ENCODE assay signal across 1 fruit fly cellular context in the genomic region with DNA sequence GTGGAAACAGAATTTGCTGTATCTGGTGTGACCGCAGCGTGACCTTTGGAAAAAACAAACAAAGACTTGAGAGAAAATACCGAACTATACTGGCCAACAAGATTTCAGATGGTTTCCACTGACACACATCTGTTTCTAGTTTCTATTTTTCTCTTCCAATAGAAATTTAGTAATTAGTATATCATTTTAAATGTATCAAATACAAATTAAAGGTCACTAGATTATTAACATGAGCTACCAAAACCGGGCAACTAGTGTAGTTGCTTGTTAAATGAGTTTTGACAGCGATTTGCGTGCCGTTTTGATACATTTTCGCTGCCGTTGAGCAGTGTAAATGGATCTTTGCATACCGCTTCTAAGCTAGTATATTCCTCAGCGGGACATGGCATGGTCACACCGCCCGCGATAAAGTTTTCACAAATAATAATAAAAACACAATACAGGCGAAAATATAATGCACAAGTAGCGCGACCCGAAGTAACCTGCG.
A peak's percentile ranks its signal among the peaks of the same experiment; 100 is the strongest.
TF ChIP-seq lines count a peak whose summit lies in the region.

A gene (minus strand): TSS at position 51 of the 487 bp plus-strand sequence.
A gene (plus strand): TSS at position 406 of the 487 bp plus-strand sequence.

TF ChIP-seq in whole organism, embryonic, 481 proteins besides CTCF, POLR2A, EP300 and RAD21 (continued from another document and continues in another):
- TF ChIP-seq maf-S (GFP tag; optimal IDR thresholded peaks at IDR 0.05; lab: Kevin White, UChicago) = peak; percentile 0
- TF ChIP-seq Hr3 (GFP tag; optimal IDR thresholded peaks at IDR 0.05; lab: Kevin White, UChicago) = peak; percentile 72
- peak; percentile 51 to 78 for TF ChIP-seq dpn (GFP tag; optimal IDR thresholded peaks at IDR 0.05; lab: Kevin White, UChicago)
- 0 out of 2 replicates have a peak, but pooled peaks have one; percentile 26 for TF ChIP-seq Gsc (GFP tag; IDR thresholded peaks at IDR 0.05; lab: Robert Waterston, UW)
- no peak for TF ChIP-seq CG2129 (GFP tag; IDR thresholded peaks at IDR 0.05; lab: Robert Waterston, UW; ENCODE audit: partially characterized antibody)
- no peak for TF ChIP-seq Side (GFP tag; optimal IDR thresholded peaks at IDR 0.05; lab: Kevin White, UChicago)
- peak; percentile 0 for TF ChIP-seq zf30C (GFP tag; optimal IDR thresholded peaks at IDR 0.05; lab: Kevin White, UChicago)
- TF ChIP-seq Mad (GFP tag; optimal IDR thresholded peaks at IDR 0.05; lab: Kevin White, UChicago) = peak; percentile 61
- peak; percentile 44; the same call in 1 of the 3 replicates for TF ChIP-seq B-H1 (GFP tag; IDR thresholded peaks at IDR 0.05; lab: Robert Waterston, UW)
- TF ChIP-seq ttk (GFP tag; IDR thresholded peaks at IDR 0.05; lab: Robert Waterston, UW) = peak; percentile 57; the same call in 1 of the 2 replicates
- TF ChIP-seq CG11456 (GFP tag; IDR thresholded peaks at IDR 0.05; lab: Robert Waterston, UW) = peak; percentile 71; the same call in 2 of the 3 replicates
- TF ChIP-seq Six4 (GFP tag; optimal IDR thresholded peaks at IDR 0.05; lab: Kevin White, UChicago) = peak; percentile 12
- no peak for TF ChIP-seq abd-A (tag; optimal IDR thresholded peaks at IDR 0.05; lab: Kevin White, UChicago)
- 0 out of 2 replicates have a peak, but pooled peaks have one; percentile 24 for TF ChIP-seq Adf1 (GFP tag; IDR thresholded peaks at IDR 0.05; lab: Robert Waterston, UW)
- peak; percentile 37 for TF ChIP-seq CG8281 (tag; optimal IDR thresholded peaks at IDR 0.05; lab: Kevin White, UChicago)
- peak; percentile 58 for TF ChIP-seq sd (tag; optimal IDR thresholded peaks at IDR 0.05; lab: Kevin White, UChicago)
- no peak for TF ChIP-seq Blimp-1 (GFP tag; optimal IDR thresholded peaks at IDR 0.05; lab: Kevin White, UChicago)
- peak; percentile 37 for TF ChIP-seq CG8290 (GFP tag; optimal IDR thresholded peaks at IDR 0.05; lab: Kevin White, UChicago)
- TF ChIP-seq CG8290 (tag; optimal IDR thresholded peaks at IDR 0.05; lab: Kevin White, UChicago) = no peak
- TF ChIP-seq gcm2 (GFP tag; optimal IDR thresholded peaks at IDR 0.05; lab: Kevin White, UChicago) = no peak
- TF ChIP-seq lov (optimal IDR thresholded peaks at IDR 0.05; lab: Kevin White, UChicago) = no peak
- no peak for TF ChIP-seq lov (GFP tag; IDR thresholded peaks at IDR 0.05; lab: Robert Waterston, UW)
- no peak for TF ChIP-seq nerfin-2 (GFP tag; IDR thresholded peaks at IDR 0.05; lab: Robert Waterston, UW; ENCODE audit: partially characterized antibody)
- TF ChIP-seq Atf3 (GFP tag; optimal IDR thresholded peaks at IDR 0.05; lab: Kevin White, UChicago) = peak; percentile 6
- peak; percentile 43 for TF ChIP-seq CG12219 (GFP tag; optimal IDR thresholded peaks at IDR 0.05; lab: Kevin White, UChicago)
- peak; percentile 57 for TF ChIP-seq CG6272 (GFP tag; IDR thresholded peaks at IDR 0.05; lab: Robert Waterston, UW)
- TF ChIP-seq salm (tag; optimal IDR thresholded peaks at IDR 0.05; lab: Kevin White, UChicago) = peak; percentile 27
- TF ChIP-seq Dp (GFP tag; optimal IDR thresholded peaks at IDR 0.05; lab: Kevin White, UChicago) = no peak
- no peak for TF ChIP-seq MESR4 (GFP tag; optimal IDR thresholded peaks at IDR 0.05; lab: Kevin White, UChicago)
- peak; percentile 41 for TF ChIP-seq onecut (GFP tag; IDR thresholded peaks at IDR 0.05; lab: Robert Waterston, UW)
- TF ChIP-seq insv (GFP tag; optimal IDR thresholded peaks at IDR 0.05; lab: Kevin White, UChicago) = peak in 1 of 2 experiments; percentile 49
- TF ChIP-seq zfh1 (GFP tag; IDR thresholded peaks at IDR 0.05; lab: Robert Waterston, UW) = peak; percentile 67; the same call in 2 of the 3 replicates
- TF ChIP-seq CG15696 (tag; optimal IDR thresholded peaks at IDR 0.05; lab: Kevin White, UChicago) = peak; percentile 77
- peak; percentile 65 for TF ChIP-seq HLH54F (GFP tag; optimal IDR thresholded peaks at IDR 0.05; lab: Kevin White, UChicago)
- peak; percentile 49; the same call in 1 of the 2 replicates for TF ChIP-seq CG7372 (GFP tag; IDR thresholded peaks at IDR 0.05; lab: Robert Waterston, UW)
- no peak for TF ChIP-seq Lpt (GFP tag; optimal IDR thresholded peaks at IDR 0.05; lab: Kevin White, UChicago)
- TF ChIP-seq CG43689 (GFP tag; IDR thresholded peaks at IDR 0.05; lab: Robert Waterston, UW) = no peak
- peak; percentile 87 for TF ChIP-seq Med (GFP tag; lab: Kevin White, UChicago)
- TF ChIP-seq CG1233 (GFP tag; optimal IDR thresholded peaks at IDR 0.05; lab: Kevin White, UChicago) = peak; percentile 37
- TF ChIP-seq bbx (GFP tag; IDR thresholded peaks at IDR 0.05; lab: Robert Waterston, UW; ENCODE audit: partially characterized antibody) = no peak
- TF ChIP-seq CG11695 (GFP tag; IDR thresholded peaks at IDR 0.05; lab: Robert Waterston, UW) = peak; percentile 67; the same call in 2 of the 3 replicates
- no peak for TF ChIP-seq chinmo (GFP tag; IDR thresholded peaks at IDR 0.05; lab: Robert Waterston, UW; ENCODE audit: partially characterized antibody)
- no peak for TF ChIP-seq kah (GFP tag; optimal IDR thresholded peaks at IDR 0.05; lab: Kevin White, UChicago)
- TF ChIP-seq TFAM (GFP tag; optimal IDR thresholded peaks at IDR 0.05; lab: Kevin White, UChicago) = no peak
- peak; percentile 18 for TF ChIP-seq gcm (GFP tag; optimal IDR thresholded peaks at IDR 0.05; lab: Kevin White, UChicago)
- peak; percentile 75 for TF ChIP-seq CG31441 (GFP tag; IDR thresholded peaks at IDR 0.05; lab: Robert Waterston, UW)
- no peak for TF ChIP-seq Stat92E (GFP tag; optimal IDR thresholded peaks at IDR 0.05; lab: Kevin White, UChicago)
- no peak for TF ChIP-seq Awh (GFP tag; IDR thresholded peaks at IDR 0.05; lab: Robert Waterston, UW)
- peak; percentile 42 to 74 for TF ChIP-seq Pdp1 (GFP tag; optimal IDR thresholded peaks at IDR 0.05; lab: Kevin White, UChicago)
- peak; percentile 48 for TF ChIP-seq CG18476 (GFP tag; optimal IDR thresholded peaks at IDR 0.05; lab: Kevin White, UChicago)
- no peak for TF ChIP-seq CkIIα-i1 (GFP tag; IDR thresholded peaks at IDR 0.05; lab: Robert Waterston, UW)
- TF ChIP-seq CG13296 (GFP tag; optimal IDR thresholded peaks at IDR 0.05; lab: Kevin White, UChicago) = peak; percentile 24
- TF ChIP-seq CG30431 (GFP tag; optimal IDR thresholded peaks at IDR 0.05; lab: Kevin White, UChicago) = peak; percentile 53
- no peak for TF ChIP-seq CG11696 (GFP tag; IDR thresholded peaks at IDR 0.05; lab: Robert Waterston, UW)
- TF ChIP-seq trem (tag; optimal IDR thresholded peaks at IDR 0.05; lab: Kevin White, UChicago) = peak; percentile 58
- no peak for TF ChIP-seq CG16779 (GFP tag; IDR thresholded peaks at IDR 0.05; lab: Robert Waterston, UW)
- no peak for TF ChIP-seq CG4854 (GFP tag; optimal IDR thresholded peaks at IDR 0.05; lab: Kevin White, UChicago)
- TF ChIP-seq ham (GFP tag; IDR thresholded peaks at IDR 0.05; lab: Robert Waterston, UW) = no peak
- TF ChIP-seq mld (GFP tag; IDR thresholded peaks at IDR 0.05; lab: Robert Waterston, UW; ENCODE audit: partially characterized antibody) = no peak
- 0 out of 2 replicates have a peak, but pooled peaks have one; percentile 65 for TF ChIP-seq ranshi (GFP tag; IDR thresholded peaks at IDR 0.05; lab: Robert Waterston, UW)
- peak; percentile 48; the same call in 1 of the 2 replicates for TF ChIP-seq MBD-R2 (GFP tag; IDR thresholded peaks at IDR 0.05; lab: Robert Waterston, UW)
- TF ChIP-seq sisA (GFP tag; IDR thresholded peaks at IDR 0.05; lab: Robert Waterston, UW) = peak; percentile 70
- no peak for TF ChIP-seq CG16813 (GFP tag; IDR thresholded peaks at IDR 0.05; lab: Robert Waterston, UW; ENCODE audit: partially characterized antibody)
- TF ChIP-seq CG11085 (GFP tag; IDR thresholded peaks at IDR 0.05; lab: Robert Waterston, UW) = peak; percentile 46; the same call in 1 of the 2 replicates
- no peak for TF ChIP-seq pros (GFP tag; optimal IDR thresholded peaks at IDR 0.05; lab: Kevin White, UChicago)
- peak; percentile 60 for TF ChIP-seq zfh2 (GFP tag; optimal IDR thresholded peaks at IDR 0.05; lab: Kevin White, UChicago)
- peak; percentile 41 for TF ChIP-seq shn (GFP tag; optimal IDR thresholded peaks at IDR 0.05; lab: Kevin White, UChicago)
- no peak for TF ChIP-seq hbn (GFP tag; IDR thresholded peaks at IDR 0.05; lab: Robert Waterston, UW; ENCODE audit: partially characterized antibody)
- TF ChIP-seq CG2116 (GFP tag; optimal IDR thresholded peaks at IDR 0.05; lab: Kevin White, UChicago) = peak; percentile 49
- peak; percentile 55 for TF ChIP-seq CG12942 (GFP tag; optimal IDR thresholded peaks at IDR 0.05; lab: Kevin White, UChicago)
- TF ChIP-seq CG9609 (GFP tag; optimal IDR thresholded peaks at IDR 0.05; lab: Kevin White, UChicago) = peak; percentile 20
- no peak for TF ChIP-seq CG2875 (GFP tag; optimal IDR thresholded peaks at IDR 0.05; lab: Kevin White, UChicago)
- peak; percentile 72 for TF ChIP-seq unpg (GFP tag; optimal IDR thresholded peaks at IDR 0.05; lab: Kevin White, UChicago)
- TF ChIP-seq CG14014 (GFP tag; IDR thresholded peaks at IDR 0.05; lab: Robert Waterston, UW) = peak; percentile 80
- TF ChIP-seq mam (GFP tag; optimal IDR thresholded peaks at IDR 0.05; lab: Kevin White, UChicago) = peak; percentile 68
- peak; percentile 49 for TF ChIP-seq pum (GFP tag; optimal IDR thresholded peaks at IDR 0.05; lab: Kevin White, UChicago)
- no peak for TF ChIP-seq Sry-β (GFP tag; optimal IDR thresholded peaks at IDR 0.05; lab: Kevin White, UChicago)
- TF ChIP-seq crp (GFP tag; optimal IDR thresholded peaks at IDR 0.05; lab: Kevin White, UChicago) = peak in 1 of 2 experiments; percentile 48
- TF ChIP-seq Scr (GFP tag; IDR thresholded peaks at IDR 0.05; lab: Robert Waterston, UW; ENCODE audit: partially characterized antibody) = no peak
- TF ChIP-seq tin (GFP tag; optimal IDR thresholded peaks at IDR 0.05; lab: Kevin White, UChicago) = peak; percentile 70
- peak; percentile 74 for TF ChIP-seq Xbp1 (GFP tag; optimal IDR thresholded peaks at IDR 0.05; lab: Kevin White, UChicago)
- peak; percentile 33 for TF ChIP-seq kni (GFP tag; optimal IDR thresholded peaks at IDR 0.05; lab: Kevin White, UChicago)
- no peak for TF ChIP-seq Bdp1 (GFP tag; optimal IDR thresholded peaks at IDR 0.05; lab: Kevin White, UChicago)
- peak; percentile 77 for TF ChIP-seq CG8924 (tag; optimal IDR thresholded peaks at IDR 0.05; lab: Kevin White, UChicago)
- peak; percentile 67 for TF ChIP-seq Mrtf (GFP tag; IDR thresholded peaks at IDR 0.05; lab: Robert Waterston, UW)
- TF ChIP-seq Lim3 (GFP tag; IDR thresholded peaks at IDR 0.05; lab: Robert Waterston, UW) = no peak
- no peak for TF ChIP-seq ro (GFP tag; IDR thresholded peaks at IDR 0.05; lab: Robert Waterston, UW)
- TF ChIP-seq tgo (GFP tag; IDR thresholded peaks at IDR 0.05; lab: Robert Waterston, UW) = peak; percentile 78
- no peak for TF ChIP-seq btn (GFP tag; optimal IDR thresholded peaks at IDR 0.05; lab: Kevin White, UChicago)
- TF ChIP-seq Eip74EF (GFP tag; optimal IDR thresholded peaks at IDR 0.05; lab: Kevin White, UChicago) = peak in 1 of 2 experiments; percentile 27
- TF ChIP-seq pan (optimal IDR thresholded peaks at IDR 0.05; lab: Kevin White, UChicago) = no peak
- TF ChIP-seq pan (GFP tag; optimal IDR thresholded peaks at IDR 0.05 in 1 of 2, IDR thresholded peaks at IDR 0.05 in 1 of 2) = peak in 1 of 2 experiments; percentile 53
- peak; percentile 60 for TF ChIP-seq CG12104 (GFP tag; optimal IDR thresholded peaks at IDR 0.05; lab: Kevin White, UChicago)
- TF ChIP-seq E2f1 (GFP tag; IDR thresholded peaks at IDR 0.05; lab: Robert Waterston, UW) = peak; percentile 17; the same call in 1 of the 2 replicates
- peak; percentile 97 for TF ChIP-seq CG7357 (GFP tag; IDR thresholded peaks at IDR 0.05; lab: Robert Waterston, UW)
- TF ChIP-seq so (GFP tag; IDR thresholded peaks at IDR 0.05; lab: Robert Waterston, UW) = 0 out of 3 replicates have a peak, but pooled peaks have one; percentile 33
- peak; percentile 35 for TF ChIP-seq stwl (tag; optimal IDR thresholded peaks at IDR 0.05; lab: Kevin White, UChicago)
- TF ChIP-seq CG7839 (tag; optimal IDR thresholded peaks at IDR 0.05; lab: Kevin White, UChicago) = peak; percentile 82
- peak; percentile 69 for TF ChIP-seq CG10267 (tag; optimal IDR thresholded peaks at IDR 0.05; lab: Kevin White, UChicago)
- TF ChIP-seq tup (GFP tag; optimal IDR thresholded peaks at IDR 0.05; lab: Kevin White, UChicago) = no peak
- no peak for TF ChIP-seq Elba2 (GFP tag; optimal IDR thresholded peaks at IDR 0.05; lab: Kevin White, UChicago)
- TF ChIP-seq CG31224 (GFP tag; IDR thresholded peaks at IDR 0.05; lab: Robert Waterston, UW) = peak; percentile 58
- peak; percentile 80 for TF ChIP-seq CG17829 (tag; optimal IDR thresholded peaks at IDR 0.05; lab: Kevin White, UChicago)
- TF ChIP-seq CG4707 (GFP tag; optimal IDR thresholded peaks at IDR 0.05; lab: Kevin White, UChicago) = no peak
- TF ChIP-seq CG7556 (GFP tag; optimal IDR thresholded peaks at IDR 0.05; lab: Kevin White, UChicago) = peak; percentile 47
- TF ChIP-seq da (GFP tag; optimal IDR thresholded peaks at IDR 0.05; lab: Kevin White, UChicago) = no peak
- TF ChIP-seq CG10462 (GFP tag; optimal IDR thresholded peaks at IDR 0.05; lab: Kevin White, UChicago) = peak; percentile 27
- TF ChIP-seq CG17328 (GFP tag; IDR thresholded peaks at IDR 0.05; lab: Robert Waterston, UW) = 0 out of 2 replicates have a peak, but pooled peaks have one; percentile 39
- TF ChIP-seq al (GFP tag; IDR thresholded peaks at IDR 0.05; lab: Robert Waterston, UW) = peak; percentile 58
- TF ChIP-seq nmo (GFP tag; optimal IDR thresholded peaks at IDR 0.05; lab: Kevin White, UChicago) = peak; percentile 88
- TF ChIP-seq tx (GFP tag; optimal IDR thresholded peaks at IDR 0.05; lab: Kevin White, UChicago) = peak; percentile 43
- TF ChIP-seq CG5245 (GFP tag; optimal IDR thresholded peaks at IDR 0.05; lab: Kevin White, UChicago) = peak; percentile 10
- peak; percentile 62 for TF ChIP-seq Xrp1 (GFP tag; IDR thresholded peaks at IDR 0.05; lab: Robert Waterston, UW)
- TF ChIP-seq az2 (GFP tag; optimal IDR thresholded peaks at IDR 0.05; lab: Kevin White, UChicago) = peak; percentile 44
- TF ChIP-seq schlank (tag; optimal IDR thresholded peaks at IDR 0.05; lab: Kevin White, UChicago) = peak; percentile 1
- no peak for TF ChIP-seq unc-4 (GFP tag; IDR thresholded peaks at IDR 0.05; lab: Robert Waterston, UW; ENCODE audit: partially characterized antibody)
- TF ChIP-seq Jarid2 (GFP tag; optimal IDR thresholded peaks at IDR 0.05; lab: Kevin White, UChicago) = no peak
- no peak for TF ChIP-seq Hand (GFP tag; optimal IDR thresholded peaks at IDR 0.05; lab: Kevin White, UChicago)
- TF ChIP-seq NfI (GFP tag; optimal IDR thresholded peaks at IDR 0.05; lab: Kevin White, UChicago) = peak; percentile 72
- TF ChIP-seq CG12236 (GFP tag; optimal IDR thresholded peaks at IDR 0.05; lab: Kevin White, UChicago) = no peak
- no peak for TF ChIP-seq Hr39 (optimal IDR thresholded peaks at IDR 0.05; lab: Kevin White, UChicago)
- peak; percentile 81 for TF ChIP-seq CG2120 (GFP tag; optimal IDR thresholded peaks at IDR 0.05; lab: Kevin White, UChicago)
- peak; percentile 38 for TF ChIP-seq CG34376 (GFP tag; optimal IDR thresholded peaks at IDR 0.05; lab: Kevin White, UChicago)
